Fruit fly (Drosophila melanogaster): Measurements from ENCODE around the gene lbe.
A peak's percentile ranks its signal among the peaks of the same experiment; 100 is the strongest.

DNA sequence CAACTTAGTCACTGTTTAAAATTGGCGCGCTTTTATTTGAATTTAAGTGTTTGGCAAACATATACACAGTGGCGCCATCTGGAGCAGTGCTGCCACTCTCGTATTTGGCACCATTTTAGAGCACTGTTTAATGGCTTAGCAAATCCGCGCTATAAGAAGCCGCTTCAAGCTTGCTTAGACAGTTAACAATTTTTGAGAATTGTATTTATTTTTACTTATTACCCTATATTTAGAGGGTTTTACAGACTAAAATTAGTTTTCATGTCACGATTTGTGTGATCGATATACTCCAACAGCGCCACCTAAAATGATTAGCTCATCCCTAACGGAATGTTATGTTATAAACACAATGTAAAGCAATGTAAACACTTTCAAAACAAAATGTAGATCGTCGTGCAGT lies 35.6 kb upstream of the lbe start, which contains the start of gene Fancm:
- peak; percentile 60 for TF ChIP-seq fru (GFP tag; optimal IDR thresholded peaks at IDR 0.05)
- TF ChIP-seq Dfd (GFP tag; optimal IDR thresholded peaks at IDR 0.05): no peak
- TF ChIP-seq OdsH (GFP tag; optimal IDR thresholded peaks at IDR 0.05): peak; percentile 55
- TF ChIP-seq usp (GFP tag; optimal IDR thresholded peaks at IDR 0.05): no peak
